Worm (Caenorhabditis elegans) whole organism, young adult: Measurements from ENCODE around the gene srx-34.

Experiments
- B0035.1 ChIP-seq: sonication (generic microtip); optimal IDR thresholded peaks from 2 replicates; lab custom pipeline; 2016; ENCODE audit warnings: missing genetic modification characterization, mild to moderate bottlenecking, missing compliant biosample characterization, missing genotype, missing genetic modification reagents
- F33H1.4 ChIP-seq: fragments of 200-800 bp; sonication (Bioruptor generic); IDR thresholded peaks from 2 replicates; pipeline ENCODE4 v1.3.6; 2022; ENCODE audit warnings: missing genetic modification reagents, missing genetic modification characterization, missing compliant biosample characterization
- Y53F4B.3 ChIP-seq: fragments of 200-800 bp; sonication (Bioruptor generic); IDR thresholded peaks from 2 replicates; pipeline ENCODE4 v1.3.6; 2022; ENCODE audit warnings: missing genetic modification reagents, missing genetic modification characterization, missing compliant biosample characterization
- ama-1 ChIP-seq, 3 experiments: fragments of 150-350 bp in 1 of 3; sonication (generic microtip) in 2 of 3; optimal IDR thresholded peaks; 2 replicates each; lab custom pipeline; 2014 to 2018; ENCODE audit warnings: missing biosample characterization in 2 of 3, missing genetic modification characterization in 2 of 3, missing genetic modification reagents in 2 of 3
- chd-7 ChIP-seq: sonication (generic microtip); optimal IDR thresholded peaks from 2 replicates; lab custom pipeline; 2016; ENCODE audit warnings: mild to moderate bottlenecking, missing genetic modification characterization, moderate library complexity, missing compliant biosample characterization
- lag-1 ChIP-seq: fragments of 200-800 bp; sonication (Bioruptor generic); IDR thresholded peaks from 2 replicates; pipeline ENCODE4 v1.3.6; 2022; ENCODE audit warnings: missing genetic modification reagents, missing genetic modification characterization, missing compliant biosample characterization
- let-607 ChIP-seq, 2 experiments: fragments of 200-800 bp in 1 of 2; sonication (Bioruptor generic) in 1 of 2; sonication (generic microtip) in 1 of 2; optimal IDR thresholded peaks; 2 replicates each; lab custom pipeline; 2016 to 2018; ENCODE audit warnings: mild to moderate bottlenecking in 2 of 2, missing compliant biosample characterization in 2 of 2, missing genetic modification characterization in 2 of 2, moderate library complexity in 2 of 2, missing genotype in 1 of 2
- sdz-38 ChIP-seq: sonication (generic microtip); optimal IDR thresholded peaks from 2 replicates; lab custom pipeline; 2016; ENCODE audit warnings: missing genotype, missing genetic modification characterization, missing compliant biosample characterization
- snpc-4 ChIP-seq, 5 experiments: fragments of 150-350 bp in 1 of 5; sonication (generic microtip) in 4 of 5; optimal IDR thresholded peaks; 2 replicates each; lab custom pipeline; 2014 to 2018; ENCODE audit warnings: missing genetic modification characterization in 5 of 5, missing biosample characterization in 3 of 5, antibody characterized with exemption in 2 of 5, mild to moderate bottlenecking in 2 of 5, missing compliant biosample characterization in 2 of 5, missing genotype in 2 of 5, moderate library complexity in 2 of 5, missing genetic modification reagents in 1 of 5

DNA sequence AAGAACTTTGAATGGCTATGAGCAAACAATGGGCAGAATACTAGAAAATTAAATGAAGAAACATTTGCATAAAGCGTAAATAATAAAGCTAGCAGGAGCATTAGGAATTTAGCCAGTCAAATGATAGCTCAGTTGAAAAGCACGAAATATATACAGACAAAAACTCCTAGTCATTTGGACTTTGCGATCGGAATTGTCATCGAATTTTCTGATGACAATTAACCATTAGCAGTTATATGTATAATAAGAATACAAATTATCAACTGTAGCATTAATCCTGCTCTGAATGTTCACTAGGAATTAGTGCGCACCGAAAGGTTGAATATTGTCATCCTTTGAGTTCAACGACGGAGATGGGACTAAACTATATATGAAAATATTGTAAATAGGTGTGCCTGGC, 27.3 kb upstream of the srx-34 start, which contains the start of gene ugt-38:
- TF ChIP-seq Y53F4B.3 (no peak), F33H1.4 (GFP tag; lab: Robert Waterston, UW) (no peak), snpc-4 (GFP tag; optimal IDR thresholded peaks at IDR 0.05; lab: Kevin White, UChicago) (no peak), snpc-4 (tag; optimal IDR thresholded peaks at IDR 0.05; lab: Kevin White, UChicago) (no peak), lag-1 (GFP tag; lab: Robert Waterston, UW) (no peak), B0035.1 (tag; lab: Kevin White, UChicago) (no peak), let-607 (tag; optimal IDR thresholded peaks at IDR 0.05; lab: Kevin White, UChicago) (no peak), ama-1 (optimal IDR thresholded peaks at IDR 0.05; lab: Kevin White, UChicago) (no peak), ama-1 (GFP tag; optimal IDR thresholded peaks at IDR 0.05; lab: Kevin White, UChicago) (no peak), sdz-38 (tag; lab: Kevin White, UChicago) (no peak), chd-7 (tag; lab: Kevin White, UChicago) (no peak)
